Worm (Caenorhabditis elegans): ENCODE results near the gene Y75B12B.13.

Y75B12B.13 gene

DNA sequence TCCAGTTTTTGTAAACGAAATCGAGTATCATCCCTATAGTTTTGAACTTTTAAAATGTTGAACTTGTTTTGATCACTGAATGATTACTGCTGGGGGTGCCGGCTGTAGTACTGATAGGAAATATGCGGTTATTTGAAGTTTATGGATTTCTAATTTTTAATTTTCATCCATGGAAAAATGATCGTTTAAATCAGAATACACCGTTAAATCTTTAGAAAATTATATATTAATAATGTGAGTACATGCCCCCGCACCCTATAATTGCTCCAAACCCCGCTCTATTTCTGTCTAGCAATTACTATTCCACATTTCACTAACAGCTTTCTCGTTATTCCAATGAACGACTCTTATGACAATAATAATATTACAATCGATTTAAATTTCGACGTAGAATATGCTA, 6.0 kb upstream of the Y75B12B.13 start, which contains the start of gene Y75B12B.10:
Gene Y75B12B.10 (plus strand): TSS at position 301 of the 400 bp plus-strand sequence.
- TF ChIP-seq dpff-1 (tag; optimal IDR thresholded peaks at IDR 0.05) (no peak), lin-35 (GFP tag; optimal IDR thresholded peaks at IDR 0.05) (no peak), Y67H2A.10 (GFP tag; conservative IDR thresholded peaks at IDR 0.05) (no peak), lin-40 (tag; optimal IDR thresholded peaks at IDR 0.05) (no peak), bed-2 (GFP tag; IDR thresholded peaks at IDR 0.05) (no peak), B0261.1 (tag; optimal IDR thresholded peaks at IDR 0.05) (no peak), nfyb-1 (GFP tag; IDR thresholded peaks at IDR 0.05) (no peak), Y56A3A.18 (GFP tag; IDR thresholded peaks at IDR 0.05) (no peak), fkh-3 (tag; optimal IDR thresholded peaks at IDR 0.05) (no peak), aptf-3 (GFP tag; IDR thresholded peaks at IDR 0.05) (no peak), ceh-100 (GFP tag; IDR thresholded peaks at IDR 0.05) (no peak), egl-44 (GFP tag; IDR thresholded peaks at IDR 0.05) (no peak)

- no peak for TF ChIP-seq T07F8.4 (tag; optimal IDR thresholded peaks at IDR 0.05)
- no peak for TF ChIP-seq ztf-6 (GFP tag; IDR thresholded peaks at IDR 0.05)
- no peak for TF ChIP-seq ceh-27 (GFP tag; optimal IDR thresholded peaks at IDR 0.05)
- no peak for TF ChIP-seq F39B2.1 (GFP tag; IDR thresholded peaks at IDR 0.05)
- no peak for TF ChIP-seq ama-1 (optimal IDR thresholded peaks at IDR 0.05)
- TF ChIP-seq ama-1 (GFP tag; optimal IDR thresholded peaks at IDR 0.05): no peak
- no peak for TF ChIP-seq ztf-18 (tag; optimal IDR thresholded peaks at IDR 0.05)
Observed at ce11 chrV:15197955-15198354, 4.1 kb upstream of the Y75B12B.13 start, which contains the start of gene srw-1. srw-1 (plus strand) TSS chrV:15198255.

ce11 chrV:15192377-15192776, 1.4 kb downstream of the Y75B12B.13 start, which contains the start of gene plc-2:
plc-2 (plus strand) TSS chrV:15192572.
- TF ChIP-seq nhr-80 (tag; optimal IDR thresholded peaks at IDR 0.05) (peak; percentile 80), nhr-90 (tag; optimal IDR thresholded peaks at IDR 0.05) (peak; percentile 21), let-607 (tag; optimal IDR thresholded peaks at IDR 0.05) (peak; percentile 12 to 14), cebp-1 (GFP tag; IDR thresholded peaks at IDR 0.05) (no peak), cebp-1 (tag; optimal IDR thresholded peaks at IDR 0.05) (peak; percentile 14), ama-1 (optimal IDR thresholded peaks at IDR 0.05) (no peak), ama-1 (GFP tag; optimal IDR thresholded peaks at IDR 0.05) (no peak), egl-44 (GFP tag; IDR thresholded peaks at IDR 0.05) (no peak), ets-4 (GFP tag; optimal IDR thresholded peaks at IDR 0.05) (peak; percentile 25), hmg-1.2 (GFP tag; IDR thresholded peaks at IDR 0.05) (peak; percentile 11; the same call in 1 of the 2 replicates), nfyb-1 (GFP tag; IDR thresholded peaks at IDR 0.05) (0 out of 2 replicates have a peak, but pooled peaks have one; percentile 44), attf-5 (GFP tag; optimal IDR thresholded peaks at IDR 0.05) (peak; percentile 5)

DNA sequence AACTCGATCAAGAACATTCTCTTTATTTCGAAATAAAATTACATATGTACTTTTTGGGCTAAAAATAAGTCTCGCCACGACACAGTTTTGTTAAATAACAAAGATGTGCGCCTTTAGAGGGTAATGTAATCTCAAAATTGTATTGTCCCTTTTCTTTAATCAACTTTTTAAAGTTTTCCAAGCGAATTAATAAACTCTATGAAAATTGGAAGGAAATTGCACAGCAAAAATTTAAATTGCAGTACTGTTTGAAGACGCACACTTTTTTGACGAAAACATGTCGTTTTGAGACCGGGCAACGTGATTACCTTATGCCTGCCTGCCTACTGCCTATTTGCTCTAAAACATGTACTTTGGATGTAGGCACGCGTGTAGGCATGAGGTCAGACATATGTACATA, 1.8 kb downstream of the Y75B12B.13 start:
- TF ChIP-seq him-1 (tag; optimal IDR thresholded peaks at IDR 0.05) (no peak), xnd-1 (tag; optimal IDR thresholded peaks at IDR 0.05) (no peak), sptf-2 (GFP tag; optimal IDR thresholded peaks at IDR 0.05) (no peak), mcd-1 (GFP tag; IDR thresholded peaks at IDR 0.05) (no peak), Y79H2A.3 (GFP tag; conservative IDR thresholded peaks at IDR 0.05) (no peak), Y53G8AR.9 (GFP tag; conservative IDR thresholded peaks at IDR 0.05) (no peak), bed-2 (GFP tag; IDR thresholded peaks at IDR 0.05) (no peak), hlh-26 (GFP tag; conservative IDR thresholded peaks at IDR 0.05) (no peak)
